Worm (Caenorhabditis elegans) whole organism, midembryonic: Measurements from ENCODE around the gene his-41.

Experiments
- T22C8.4 ChIP-seq: fragments of 200-800 bp; sonication (Bioruptor generic); IDR thresholded peaks from 2 replicates; pipeline ENCODE4 v1.3.6; 2022; ENCODE audit warnings: missing genetic modification characterization, missing compliant biosample characterization
- cog-1 ChIP-seq: sonication (generic microtip); optimal IDR thresholded peaks from 2 replicates; lab custom pipeline; 2016; ENCODE audit warnings: missing genetic modification characterization, missing compliant biosample characterization
- flt-1 ChIP-seq: fragments of 200-800 bp; sonication (Bioruptor generic); IDR thresholded peaks from 2 replicates; pipeline ENCODE4 v1.3.6; 2022; ENCODE audit warnings: missing genetic modification characterization, missing compliant biosample characterization
- klf-2 ChIP-seq: fragments of 200-800 bp; sonication (Bioruptor generic); conservative IDR thresholded peaks from 2 replicates; pipeline ENCODE4 v1.3.6; 2022; ENCODE audit warnings: missing genetic modification reagents, missing genetic modification characterization, missing compliant biosample characterization
- med-1 ChIP-seq: sonication (generic microtip); optimal IDR thresholded peaks from 2 replicates; lab custom pipeline; 2017; ENCODE audit warnings: missing genetic modification characterization, mild to moderate bottlenecking, missing compliant biosample characterization, antibody characterized with exemption, missing genetic modification reagents; ENCODE audit not compliant: insufficient read depth
- tab-1 ChIP-seq: fragments of 200-800 bp; sonication (Bioruptor generic); IDR thresholded peaks from 2 replicates; pipeline ENCODE4 v1.3.6; 2022; ENCODE audit warnings: missing genetic modification characterization, missing compliant biosample characterization

ce11 chrV:9584263-9584662, 38.9 kb downstream of the his-41 start:
- TF ChIP-seq klf-2 (GFP tag; lab: Robert Waterston, UW) (no peak), tab-1 (no peak), med-1 (GFP tag; lab: Kevin White, UChicago) (no peak), flt-1 (GFP tag; lab: Robert Waterston, UW) (no peak), cog-1 (tag; lab: Kevin White, UChicago) (no peak), T22C8.4 (no peak)
